Fruit fly (Drosophila melanogaster): ENCODE data around the gene CG5707.

CG5707 gene

DNA sequence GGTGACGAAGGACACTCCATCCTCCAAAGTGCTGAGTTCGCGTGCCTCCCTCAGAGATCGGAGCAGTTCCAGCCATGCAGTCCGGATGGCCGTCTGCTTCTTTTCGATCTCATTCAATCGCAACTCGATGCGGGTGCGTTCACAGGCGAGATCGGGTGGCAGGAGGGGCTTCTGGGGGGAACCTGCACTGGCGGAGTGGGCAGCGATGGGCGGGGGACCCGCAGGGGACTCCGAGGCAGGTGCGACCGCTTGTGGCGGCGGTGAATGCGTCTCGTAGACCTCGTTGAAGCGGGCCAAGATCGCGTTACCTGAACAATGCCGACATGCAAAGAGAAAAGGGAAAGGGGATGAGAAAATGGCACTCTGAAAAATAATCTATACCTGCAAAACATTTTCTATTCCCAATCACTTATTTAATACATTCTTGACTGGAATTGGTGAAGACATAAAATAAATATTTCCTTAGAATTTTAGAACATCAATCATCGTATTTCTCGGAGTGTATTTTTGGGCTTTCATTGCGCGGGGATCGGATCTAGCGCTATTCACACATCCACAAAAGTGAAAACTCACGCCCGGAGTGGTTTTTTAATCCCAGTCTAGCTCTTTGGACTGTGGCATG is 33.2 kb downstream of the CG5707 start (continued):
- TF ChIP-seq Lpt (GFP tag; optimal IDR thresholded peaks at IDR 0.05) (no peak), H15 (GFP tag; IDR thresholded peaks at IDR 0.05) (peak; percentile 61; the same call in 2 of the 3 replicates), ems (GFP tag; optimal IDR thresholded peaks at IDR 0.05) (no peak), CG14965 (GFP tag; optimal IDR thresholded peaks at IDR 0.05; ENCODE audit: borderline replicate concordance) (no peak), btn (GFP tag; optimal IDR thresholded peaks at IDR 0.05) (no peak), CG8388 (GFP tag; optimal IDR thresholded peaks at IDR 0.05) (peak; percentile 69), dmrt99B (tag; optimal IDR thresholded peaks at IDR 0.05) (peak; percentile 68), CG10366 (GFP tag; IDR thresholded peaks at IDR 0.05) (peak; percentile 42; the same call in 1 of the 2 replicates), unc-4 (GFP tag; IDR thresholded peaks at IDR 0.05; ENCODE audit: partially characterized antibody) (no peak), nerfin-1 (tag; optimal IDR thresholded peaks at IDR 0.05) (peak; percentile 54), CG16779 (GFP tag; IDR thresholded peaks at IDR 0.05) (no peak), Dip3 (GFP tag; optimal IDR thresholded peaks at IDR 0.05) (no peak), Bdp1 (GFP tag; optimal IDR thresholded peaks at IDR 0.05) (no peak), emc (GFP tag; optimal IDR thresholded peaks at IDR 0.05) (no peak), tll (GFP tag; optimal IDR thresholded peaks at IDR 0.05) (no peak), Scr (GFP tag; IDR thresholded peaks at IDR 0.05; ENCODE audit: partially characterized antibody) (no peak), CG4282 (GFP tag; optimal IDR thresholded peaks at IDR 0.05) (no peak), so (GFP tag; IDR thresholded peaks at IDR 0.05) (no peak), Usf (GFP tag; optimal IDR thresholded peaks at IDR 0.05) (no peak), CG3995 (GFP tag; optimal IDR thresholded peaks at IDR 0.05) (no peak), CG7357 (GFP tag; IDR thresholded peaks at IDR 0.05) (no peak; the same call in 2 of the 3 replicates), CG34422 (GFP tag; IDR thresholded peaks at IDR 0.05) (peak; percentile 56; the same call in 1 of the 3 replicates), Tbp (GFP tag; optimal IDR thresholded peaks at IDR 0.05) (no peak), CG8089 (GFP tag; optimal IDR thresholded peaks at IDR 0.05) (peak; percentile 10), CG10959 (GFP tag; IDR thresholded peaks at IDR 0.05) (no peak), pum (GFP tag; optimal IDR thresholded peaks at IDR 0.05) (no peak), Dref (GFP tag; IDR thresholded peaks at IDR 0.05) (no peak), HLHmδ (GFP tag; optimal IDR thresholded peaks at IDR 0.05) (no peak), HLH4C (GFP tag; IDR thresholded peaks at IDR 0.05; ENCODE audit: partially characterized antibody) (no peak), hbn (GFP tag; IDR thresholded peaks at IDR 0.05; ENCODE audit: partially characterized antibody) (no peak), da (GFP tag; optimal IDR thresholded peaks at IDR 0.05) (no peak), CG9437 (GFP tag; optimal IDR thresholded peaks at IDR 0.05) (no peak), toy (GFP tag; IDR thresholded peaks at IDR 0.05) (no peak), CG4730 (GFP tag; IDR thresholded peaks at IDR 0.05) (no peak), knrl (GFP tag; IDR thresholded peaks at IDR 0.05; ENCODE audit: partially characterized antibody) (no peak), CG7786 (GFP tag; optimal IDR thresholded peaks at IDR 0.05) (no peak), nau (GFP tag; optimal IDR thresholded peaks at IDR 0.05) (no peak), NC2β (GFP tag; optimal IDR thresholded peaks at IDR 0.05) (no peak), Med (GFP tag) (peak; percentile 79), Mes4 (GFP tag; optimal IDR thresholded peaks at IDR 0.05) (no peak), peb (GFP tag; IDR thresholded peaks at IDR 0.05) (no peak), CG4328 (GFP tag; optimal IDR thresholded peaks at IDR 0.05) (no peak), Fer3 (tag; optimal IDR thresholded peaks at IDR 0.05) (peak; percentile 6), CG14441 (GFP tag; IDR thresholded peaks at IDR 0.05) (no peak), CG31365 (tag; optimal IDR thresholded peaks at IDR 0.05) (no peak), Sin3A (optimal IDR thresholded peaks at IDR 0.05) (no peak), Eip74EF (GFP tag; optimal IDR thresholded peaks at IDR 0.05) (peak in 1 of 2 experiments; percentile 37), ac (GFP tag; optimal IDR thresholded peaks at IDR 0.05) (no peak), Dip2 (GFP tag; IDR thresholded peaks at IDR 0.05) (no peak), HmgZ (tag; optimal IDR thresholded peaks at IDR 0.05) (no peak), schlank (tag; optimal IDR thresholded peaks at IDR 0.05) (no peak)
